Worm (Caenorhabditis elegans) whole organism, L4 larva: ENCODE results near the gene mcu-1.

Source experiments
- egl-27 ChIP-seq: sonication (generic microtip); optimal IDR thresholded peaks from 3 replicates; lab custom pipeline; 2017; ENCODE audit warnings: missing biosample characterization, missing genetic modification reagents, missing genetic modification characterization
- lin-15B ChIP-seq: fragments of 150-350 bp; sonication (generic microtip); optimal IDR thresholded peaks from 3 replicates; lab custom pipeline; 2014; ENCODE audit warnings: missing biosample characterization, missing genetic modification characterization
- nhr-10 ChIP-seq: fragments of 150-350 bp; optimal IDR thresholded peaks from 2 replicates; lab custom pipeline; 2014; ENCODE audit warnings: missing biosample characterization, missing genetic modification characterization
- nhr-11 ChIP-seq: fragments of 150-350 bp; optimal IDR thresholded peaks from 2 replicates; lab custom pipeline; 2014; ENCODE audit warnings: missing biosample characterization, missing genetic modification characterization

DNA sequence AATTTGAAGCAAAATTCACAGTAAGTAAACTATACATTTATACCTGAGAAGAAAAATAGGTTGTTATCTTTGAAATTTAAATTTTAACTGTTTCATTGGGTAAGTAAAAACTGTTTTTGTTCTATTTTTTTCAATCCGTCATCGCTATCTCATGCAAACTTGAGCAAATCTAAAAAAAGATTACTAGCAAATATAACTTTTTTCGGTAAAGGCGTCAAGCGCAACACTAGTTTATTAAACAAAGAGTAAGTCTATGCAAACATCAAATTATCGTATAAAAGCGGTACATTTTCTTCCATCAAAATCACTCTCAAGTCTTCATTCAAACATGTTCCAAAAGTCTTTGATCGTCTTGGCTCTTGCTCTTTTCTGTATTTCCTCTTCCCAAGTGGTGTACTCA is 43.8 kb downstream of the mcu-1 start, which contains the start of gene nspb-6:
- TF ChIP-seq egl-27 (no peak), lin-15B (no peak), nhr-10 (no peak), nhr-11 (tag; lab: Kevin White, UChicago) (no peak)
